Fruit fly (Drosophila melanogaster) whole organism: ENCODE data around the gene CG31687.

Source experiments
- CG8478 ChIP-seq: fragments of >200 bp; optimal IDR thresholded peaks from 2 replicates; lab custom pipeline; 2018; ENCODE audit warnings: inconsistent platforms
- Dll ChIP-seq: fragments of >200 bp; optimal IDR thresholded peaks from 2 replicates; lab custom pipeline; 2017
- EcR ChIP-seq, 2 experiments: fragments of >200 bp; optimal IDR thresholded peaks; 2 replicates each; lab custom pipeline; 2017; ENCODE audit warnings: missing biosample characterization in 2 of 2, missing genetic modification characterization in 2 of 2, missing genetic modification reagents in 2 of 2
- usp ChIP-seq: fragments of >200 bp; optimal IDR thresholded peaks from 2 replicates; lab custom pipeline; 2017; ENCODE audit warnings: missing biosample characterization, missing genetic modification characterization, mixed read lengths

DNA sequence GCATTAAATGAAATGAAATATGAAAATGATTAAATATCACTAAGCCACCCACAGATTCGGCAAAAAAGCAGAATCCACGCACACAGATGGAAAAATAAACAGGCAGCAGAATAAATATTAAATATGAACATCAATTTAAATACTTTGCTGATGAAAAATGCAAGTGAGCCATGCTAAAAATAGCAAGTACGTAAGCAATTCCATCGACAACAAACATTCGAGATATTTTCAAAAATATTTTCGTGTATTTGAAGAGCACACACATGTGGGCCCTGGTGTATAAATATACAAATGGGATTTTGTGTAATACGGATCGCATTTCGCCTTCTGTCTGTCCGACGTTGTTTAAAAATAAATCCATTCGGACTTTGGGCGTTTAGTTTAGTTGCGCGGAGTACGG lies 37.7 kb downstream of the CG31687 start:
- TF ChIP-seq EcR (GFP tag; optimal IDR thresholded peaks at IDR 0.05; lab: Kevin White, UChicago) (no peak), Dll (lab: Kevin White, UChicago) (no peak), CG8478 (lab: Kevin White, UChicago) (no peak), usp (GFP tag; lab: Kevin White, UChicago) (no peak)
